Worm (Caenorhabditis elegans) whole organism, L4/young adult: Measurements from ENCODE around the gene B0416.5.

Experiments used
- dao-5 ChIP-seq: sonication (generic microtip); optimal IDR thresholded peaks from 2 replicates; lab custom pipeline; 2016; ENCODE audit warnings: missing genotype, missing genetic modification characterization, moderate library complexity, missing compliant biosample characterization
- him-1 ChIP-seq: sonication (generic microtip); optimal IDR thresholded peaks from 2 replicates; lab custom pipeline; 2016; ENCODE audit warnings: missing genotype, missing genetic modification reagents, missing genetic modification characterization, missing compliant biosample characterization

DNA sequence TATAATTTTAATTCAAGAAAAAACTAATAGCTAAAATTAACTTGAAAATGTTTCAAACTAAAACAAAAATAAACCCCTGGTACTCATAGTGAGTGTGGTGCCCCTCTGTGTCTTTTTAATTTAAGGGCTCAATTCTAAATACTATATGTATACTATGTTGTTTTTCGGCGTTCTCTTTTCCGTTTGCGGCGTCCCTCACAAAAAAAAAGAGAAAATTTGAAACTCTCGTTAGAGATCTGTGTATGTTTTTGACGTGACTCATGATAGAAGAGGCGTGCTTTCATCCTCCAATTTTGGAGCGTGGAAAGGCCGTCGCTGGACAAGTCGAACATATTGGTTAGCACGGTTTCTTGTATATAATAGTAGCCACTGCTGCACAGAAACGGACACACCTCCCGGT is 19.2 kb downstream of the B0416.5 start, which contains the start of gene pes-8:
- no peak for TF ChIP-seq him-1 (tag; lab: Kevin White, UChicago)
- TF ChIP-seq dao-5 (tag; lab: Kevin White, UChicago), result no peak
